Worm (Caenorhabditis elegans): ENCODE measurements around the gene shl-1.

Gene shl-1

DNA sequence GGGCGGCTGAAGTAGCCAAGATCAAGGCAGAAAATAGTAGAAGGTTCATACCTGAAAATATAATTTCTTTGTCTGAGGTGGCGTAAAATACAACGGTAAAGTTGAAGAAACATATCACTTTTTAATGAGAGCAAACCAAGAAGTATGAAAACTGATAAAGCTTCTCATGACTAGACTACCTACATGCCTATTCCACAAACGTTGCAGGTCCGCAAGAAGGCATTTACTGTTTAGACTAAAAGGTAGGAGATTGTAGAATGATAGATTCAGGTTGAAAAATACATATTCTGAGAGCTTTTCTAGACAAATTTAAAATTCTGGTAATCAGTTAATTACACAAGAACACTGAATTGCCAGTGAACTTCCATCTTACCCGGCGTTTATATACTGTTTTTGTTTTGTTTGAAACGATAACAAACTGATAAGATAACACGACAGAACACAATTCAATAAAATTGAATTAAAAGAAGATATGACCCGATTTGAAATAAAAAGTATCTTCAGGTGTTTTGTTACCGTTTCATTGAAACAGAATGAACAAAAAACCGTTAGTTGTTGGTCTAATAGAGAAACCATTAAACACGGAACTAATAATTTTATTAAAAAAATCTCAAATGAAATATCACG lies 42.3 kb upstream of the shl-1 start, which contains the start of gene acp-6:
TSS of gene acp-6 (minus strand) at position 51 of the 627 bp plus-strand sequence.
- TF ChIP-seq elt-3 (tag; optimal IDR thresholded peaks at IDR 0.05) (peak in 2 of 6 experiments; percentile 50 to 69), grh-1 (GFP tag; IDR thresholded peaks at IDR 0.05) (no peak)

DNA sequence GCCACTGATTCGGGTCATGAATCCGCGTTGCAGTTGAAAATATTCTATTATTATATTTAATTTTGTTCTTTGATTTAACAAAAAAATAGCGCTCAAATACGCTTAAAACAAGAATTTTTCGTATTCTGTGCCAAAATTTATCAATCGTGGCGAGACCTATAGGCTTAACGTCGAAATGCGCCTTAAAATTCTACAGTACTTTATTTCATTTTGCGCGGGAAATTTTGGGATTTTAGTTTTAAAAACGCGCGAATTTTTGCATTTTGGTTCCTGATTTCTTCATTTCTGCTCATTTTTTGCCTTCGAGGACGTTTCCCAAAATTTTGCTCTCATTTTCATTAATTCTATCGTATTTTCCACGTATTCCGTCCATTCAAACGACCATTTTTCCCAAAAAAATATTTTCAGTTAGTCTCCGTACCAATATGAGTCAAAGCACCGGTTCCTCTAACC lies 37.3 kb upstream of the shl-1 start, which contains the start of gene puf-11:
TSS of gene puf-11 (plus strand) at position 403 of the 453 bp plus-strand sequence.
- TF ChIP-seq unc-98 (GFP tag; IDR thresholded peaks at IDR 0.05) = no peak
- no peak for TF ChIP-seq unc-30 (tag; optimal IDR thresholded peaks at IDR 0.05)
- TF ChIP-seq nhr-47 (tag; optimal IDR thresholded peaks at IDR 0.05) = no peak
- no peak for TF ChIP-seq nhr-19 (GFP tag; conservative IDR thresholded peaks at IDR 0.05)
- no peak for TF ChIP-seq tlp-1 (tag; optimal IDR thresholded peaks at IDR 0.05)
- TF ChIP-seq C04F5.9 (tag; optimal IDR thresholded peaks at IDR 0.05) = no peak

DNA sequence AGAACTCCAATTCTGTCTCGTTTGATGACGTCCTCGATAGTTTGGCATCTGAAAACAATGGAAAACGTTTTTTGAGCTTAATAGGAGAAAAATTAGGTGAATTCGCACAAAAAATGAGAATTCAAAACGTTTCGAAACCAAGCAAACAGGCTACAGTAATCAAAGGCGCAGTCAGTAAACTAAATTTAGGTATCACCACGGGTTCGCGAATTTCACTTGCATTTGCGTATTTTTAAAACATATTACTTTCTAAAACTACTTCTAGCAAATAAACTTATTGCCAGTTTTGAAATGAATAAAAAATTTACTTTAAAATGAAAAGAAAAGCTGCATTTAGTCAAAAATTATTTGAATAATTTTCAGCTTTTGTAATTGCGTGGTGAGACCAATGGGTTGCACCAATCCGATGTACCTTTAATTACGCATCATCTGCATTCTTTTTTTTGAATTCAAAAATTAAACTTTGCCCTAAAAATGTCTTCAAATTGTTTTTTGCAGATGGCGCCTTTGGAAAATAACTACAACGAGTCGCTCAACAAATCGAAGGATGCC lies 35.2 kb upstream of the shl-1 start, which contains the start of the genes Y73B6BL.23 and htp-2:
TSS of gene Y73B6BL.23 (minus strand) at position 51 of the 552 bp plus-strand sequence.
TSS of gene htp-2 (plus strand) at position 492 of the 552 bp plus-strand sequence.
- TF ChIP-seq nhr-237 (tag; optimal IDR thresholded peaks at IDR 0.05) (no peak), egl-13 (tag; optimal IDR thresholded peaks at IDR 0.05) (no peak), lin-15B (tag; optimal IDR thresholded peaks at IDR 0.05) (no peak), nhr-76 (tag; optimal IDR thresholded peaks at IDR 0.05) (no peak), lsy-2 (tag; optimal IDR thresholded peaks at IDR 0.05) (no peak), ztf-4 (tag; optimal IDR thresholded peaks at IDR 0.05) (no peak), pag-3 (tag; optimal IDR thresholded peaks at IDR 0.05; ENCODE audit: borderline replicate concordance, insufficient read depth) (no peak), unc-62 (GFP tag; optimal IDR thresholded peaks at IDR 0.05) (no peak), fkh-10 (GFP tag; optimal IDR thresholded peaks at IDR 0.05) (no peak)

DNA sequence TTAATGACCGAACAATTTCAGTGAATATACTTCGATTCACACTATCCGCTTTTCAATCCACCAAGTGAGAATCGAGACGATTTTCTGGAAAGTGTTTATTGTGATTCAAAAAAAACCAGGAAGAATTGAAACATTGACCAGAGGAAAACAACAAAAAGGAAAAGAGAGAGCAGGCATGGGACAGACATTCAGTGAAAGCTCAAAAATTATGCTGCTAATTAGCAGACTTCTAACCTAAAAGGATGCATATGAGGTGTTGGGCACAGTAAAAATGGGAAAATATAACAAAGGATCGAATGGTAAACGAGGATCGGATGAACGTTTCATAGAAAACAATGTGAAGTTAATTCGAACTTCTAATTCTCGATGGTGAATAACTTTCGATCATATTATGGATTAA lies 33.7 kb upstream of the shl-1 start:
- TF ChIP-seq mep-1 (tag; optimal IDR thresholded peaks at IDR 0.05) (no peak), Y116A8C.19 (tag; optimal IDR thresholded peaks at IDR 0.05; ENCODE audit: borderline replicate concordance) (no peak), ztf-11 (tag; optimal IDR thresholded peaks at IDR 0.05) (no peak), C04F5.9 (tag; optimal IDR thresholded peaks at IDR 0.05) (no peak), ceh-63 (GFP tag; optimal IDR thresholded peaks at IDR 0.05) (no peak), nhr-77 (tag; optimal IDR thresholded peaks at IDR 0.05) (no peak), hpl-2 (GFP tag; optimal IDR thresholded peaks at IDR 0.05) (no peak), ama-1 (optimal IDR thresholded peaks at IDR 0.05) (no peak), jun-1 (tag; optimal IDR thresholded peaks at IDR 0.05) (no peak), lin-15B (tag; optimal IDR thresholded peaks at IDR 0.05) (no peak), dpl-1 (GFP tag; optimal IDR thresholded peaks at IDR 0.05) (no peak), zip-4 (GFP tag; optimal IDR thresholded peaks at IDR 0.05) (no peak), egl-13 (tag; optimal IDR thresholded peaks at IDR 0.05) (no peak), lin-14 (GFP tag; optimal IDR thresholded peaks at IDR 0.05) (no peak), C34B4.2 (tag; optimal IDR thresholded peaks at IDR 0.05) (no peak), alr-1 (tag; optimal IDR thresholded peaks at IDR 0.05; ENCODE audit: borderline replicate concordance) (no peak), nhr-237 (tag; optimal IDR thresholded peaks at IDR 0.05) (no peak), snpc-4 (tag; optimal IDR thresholded peaks at IDR 0.05) (no peak)

DNA sequence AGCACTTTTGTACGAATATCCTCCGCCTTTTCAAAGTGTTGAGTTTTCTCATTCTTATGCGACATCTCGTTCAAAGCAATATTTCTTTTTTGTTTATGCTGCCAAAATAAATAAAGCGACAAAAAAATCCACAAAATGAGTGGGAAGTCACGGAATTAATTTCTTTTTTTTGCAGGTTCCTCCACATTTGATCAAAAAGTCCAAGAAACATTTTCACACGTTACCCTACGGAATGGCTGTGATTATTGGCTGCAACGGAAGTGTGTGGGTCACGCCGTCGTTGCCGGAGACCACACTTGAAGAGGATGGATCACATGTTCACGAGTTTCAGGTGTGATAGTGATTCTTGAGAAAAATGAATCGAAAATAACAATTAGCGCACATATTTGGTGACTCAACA lies 32.7 kb upstream of the shl-1 start, which contains the start of gene Y73B6BL.22:
TSS of gene Y73B6BL.22 (minus strand) at position 101 of the 400 bp plus-strand sequence.
- TF ChIP-seq C04F5.9 (tag; optimal IDR thresholded peaks at IDR 0.05) = no peak
- no peak for TF ChIP-seq snu-23 (GFP tag; optimal IDR thresholded peaks at IDR 0.05)
- TF ChIP-seq nhr-11 (tag; optimal IDR thresholded peaks at IDR 0.05) = no peak
- TF ChIP-seq pax-3 (tag; optimal IDR thresholded peaks at IDR 0.05) = no peak
- TF ChIP-seq C16A3.4 (tag; optimal IDR thresholded peaks at IDR 0.05) = no peak
- no peak for TF ChIP-seq snpc-4 (tag; optimal IDR thresholded peaks at IDR 0.05)
- no peak for TF ChIP-seq unc-130 (tag; optimal IDR thresholded peaks at IDR 0.05)
- TF ChIP-seq unc-62 (GFP tag; optimal IDR thresholded peaks at IDR 0.05) = no peak

Measured in whole organism, L1 larva.